Fruit fly (Drosophila melanogaster): ENCODE measurements around the gene Raf.

Raf gene

dm6 chrX:2307564-2307963, 12.3 kb downstream of the Raf start:
- TF ChIP-seq Bgb (GFP tag; IDR thresholded peaks at IDR 0.05; ENCODE audit: partially characterized antibody) (no peak), dati (GFP tag; IDR thresholded peaks at IDR 0.05) (no peak), CG3847 (GFP tag; IDR thresholded peaks at IDR 0.05) (no peak), CG3065 (GFP tag; optimal IDR thresholded peaks at IDR 0.05) (no peak), CG10321 (GFP tag; IDR thresholded peaks at IDR 0.05) (peak; percentile 80), Sox102F (GFP tag; optimal IDR thresholded peaks at IDR 0.05) (no peak), fru (optimal IDR thresholded peaks at IDR 0.05) (no peak), Myb (GFP tag; optimal IDR thresholded peaks at IDR 0.05) (no peak), CG17912 (GFP tag; optimal IDR thresholded peaks at IDR 0.05) (no peak), CG4820 (GFP tag; optimal IDR thresholded peaks at IDR 0.05) (no peak), CG8478 (optimal IDR thresholded peaks at IDR 0.05) (no peak), CG17359 (tag; optimal IDR thresholded peaks at IDR 0.05) (no peak), Dp (GFP tag; optimal IDR thresholded peaks at IDR 0.05) (no peak), E2f2 (GFP tag; IDR thresholded peaks at IDR 0.05) (no peak), p53 (GFP tag; optimal IDR thresholded peaks at IDR 0.05) (no peak), CG3995 (GFP tag; optimal IDR thresholded peaks at IDR 0.05) (no peak), Optix (GFP tag; IDR thresholded peaks at IDR 0.05) (no peak), D19A (tag; optimal IDR thresholded peaks at IDR 0.05) (peak; percentile 6), insv (GFP tag; optimal IDR thresholded peaks at IDR 0.05) (no peak), BEAF-32 (GFP tag; optimal IDR thresholded peaks at IDR 0.05) (no peak), Lpt (GFP tag; optimal IDR thresholded peaks at IDR 0.05) (peak; percentile 13), schlank (tag; optimal IDR thresholded peaks at IDR 0.05) (no peak), ham (GFP tag; IDR thresholded peaks at IDR 0.05) (no peak), cato (GFP tag; optimal IDR thresholded peaks at IDR 0.05; ENCODE audit: borderline replicate concordance) (no peak), CG8281 (tag; optimal IDR thresholded peaks at IDR 0.05) (no peak), da (GFP tag; optimal IDR thresholded peaks at IDR 0.05) (no peak), caup (GFP tag; optimal IDR thresholded peaks at IDR 0.05; ENCODE audit: severe bottlenecking) (no peak), ap (GFP tag; IDR thresholded peaks at IDR 0.05) (no peak), Six4 (GFP tag; optimal IDR thresholded peaks at IDR 0.05) (no peak), CG11398 (GFP tag; optimal IDR thresholded peaks at IDR 0.05) (no peak), ro (GFP tag; IDR thresholded peaks at IDR 0.05) (no peak), Adf1 (GFP tag; IDR thresholded peaks at IDR 0.05) (peak; percentile 28; the same call in 1 of the 2 replicates), fd3F (GFP tag; optimal IDR thresholded peaks at IDR 0.05) (no peak), CG16863 (GFP tag; optimal IDR thresholded peaks at IDR 0.05) (no peak), CG2202 (tag; optimal IDR thresholded peaks at IDR 0.05) (no peak), luna (GFP tag; optimal IDR thresholded peaks at IDR 0.05) (no peak), crc (GFP tag; optimal IDR thresholded peaks at IDR 0.05) (no peak), CG13624 (GFP tag; optimal IDR thresholded peaks at IDR 0.05) (no peak), Hey (tag; optimal IDR thresholded peaks at IDR 0.05) (no peak), Oli (tag; optimal IDR thresholded peaks at IDR 0.05) (no peak), nerfin-2 (GFP tag; IDR thresholded peaks at IDR 0.05; ENCODE audit: partially characterized antibody) (no peak), CG10959 (GFP tag; IDR thresholded peaks at IDR 0.05) (no peak), Ets65A (GFP tag) (no peak), Usf (GFP tag; optimal IDR thresholded peaks at IDR 0.05) (no peak), CG4328 (GFP tag; optimal IDR thresholded peaks at IDR 0.05) (no peak), CG15479 (GFP tag; optimal IDR thresholded peaks at IDR 0.05) (peak; percentile 21), gcm2 (GFP tag; optimal IDR thresholded peaks at IDR 0.05) (no peak), ac (GFP tag; optimal IDR thresholded peaks at IDR 0.05) (no peak), dmrt99B (tag; optimal IDR thresholded peaks at IDR 0.05) (no peak), CG32767 (GFP tag; IDR thresholded peaks at IDR 0.05) (peak; percentile 69), CG10979 (tag; optimal IDR thresholded peaks at IDR 0.05) (no peak), Nf-YA (GFP tag; IDR thresholded peaks at IDR 0.05) (no peak), zf30C (GFP tag; optimal IDR thresholded peaks at IDR 0.05) (peak; percentile 96)
